Worm (Caenorhabditis elegans) whole organism, late embryonic: Measurements from ENCODE around the gene srz-29.

Experiments used
- K02D7.2 ChIP-seq: sonication (generic microtip); optimal IDR thresholded peaks from 2 replicates; lab custom pipeline; 2017; ENCODE audit warnings: mild to moderate bottlenecking, missing genetic modification characterization, missing compliant biosample characterization
- K09A11.1 ChIP-seq: sonication (generic microtip); optimal IDR thresholded peaks from 2 replicates; lab custom pipeline; 2017; ENCODE audit warnings: antibody characterized with exemption, mild to moderate bottlenecking, missing genetic modification characterization, missing compliant biosample characterization; ENCODE audit not compliant: insufficient read depth
- T23F11.4 ChIP-seq: fragments of 200-800 bp; sonication (Bioruptor generic); optimal IDR thresholded peaks from 2 replicates; lab custom pipeline; 2018; ENCODE audit warnings: mild to moderate bottlenecking, missing genetic modification characterization, missing compliant biosample characterization
- lin-11 ChIP-seq: fragments of 200-800 bp; sonication (Bioruptor generic); optimal IDR thresholded peaks from 2 replicates; lab custom pipeline; 2018; ENCODE audit warnings: mild to moderate bottlenecking, missing genetic modification characterization, missing compliant biosample characterization
- nhr-11 ChIP-seq: fragments of 150-350 bp; optimal IDR thresholded peaks from 2 replicates; lab custom pipeline; 2014; ENCODE audit warnings: missing biosample characterization, missing genetic modification characterization
- pqm-1 ChIP-seq: sonication (generic microtip); optimal IDR thresholded peaks from 2 replicates; lab custom pipeline; 2016; ENCODE audit warnings: missing genetic modification characterization, missing compliant biosample characterization
- unc-86 ChIP-seq: sonication (generic microtip); optimal IDR thresholded peaks from 2 replicates; lab custom pipeline; 2016; ENCODE audit warnings: missing genetic modification characterization, missing compliant biosample characterization

DNA sequence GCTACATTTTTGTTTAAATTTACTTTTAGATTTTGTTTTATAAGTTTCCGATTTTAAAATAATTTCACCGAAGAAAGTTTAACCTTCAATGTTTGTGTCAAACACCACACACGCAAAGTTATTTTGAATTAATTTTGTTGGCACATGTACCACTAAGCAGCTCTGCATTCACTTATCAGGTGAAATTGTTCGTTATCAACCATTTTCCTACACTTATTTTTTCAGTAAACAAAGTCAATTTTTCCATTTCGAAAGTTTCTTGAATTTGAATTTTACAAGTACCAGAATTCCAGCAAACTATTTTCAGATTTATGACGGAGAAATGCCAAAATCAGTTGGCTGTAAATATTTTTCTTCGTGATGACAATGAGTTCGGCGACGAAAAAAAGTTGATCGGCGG is 26.5 kb downstream of the srz-29 start, which contains the start of gene C08F11.3:
- TF ChIP-seq nhr-11 (tag; lab: Kevin White, UChicago), result no peak
- TF ChIP-seq T23F11.4 (GFP tag; lab: Kevin White, UChicago), result no peak
- no peak for TF ChIP-seq K02D7.2 (tag; lab: Kevin White, UChicago)
- TF ChIP-seq lin-11 (tag; lab: Kevin White, UChicago), result no peak
- no peak for TF ChIP-seq K09A11.1 (tag; lab: Kevin White, UChicago)
- TF ChIP-seq unc-86, result no peak
- TF ChIP-seq pqm-1 (tag; lab: Kevin White, UChicago), result no peak
